Fruit fly (Drosophila melanogaster) whole organism, wandering third instar larva: ENCODE results near the gene cad.

Source experiments
- Mio ChIP-seq: sonication (Bioruptor generic); optimal IDR thresholded peaks from 2 replicates; lab custom pipeline; 2016; ENCODE audit warnings: missing biosample characterization, missing genetic modification characterization
- Sp1 ChIP-seq: fragments of 200-800 bp; sonication (Bioruptor generic); optimal IDR thresholded peaks from 3 replicates; lab custom pipeline; 2019; ENCODE audit warnings: missing biosample characterization, mild to moderate bottlenecking, missing genetic modification characterization, moderate library complexity
- foxo ChIP-seq, 2 experiments: fragments of 200-800 bp; sonication (Bioruptor generic); optimal IDR thresholded peaks; 2 replicates in 1 of 2; 3 replicates in 1 of 2; lab custom pipeline; 2016 to 2017; ENCODE audit warnings: missing biosample characterization in 2 of 2, missing genetic modification characterization in 2 of 2
- pan ChIP-seq: fragments of >200 bp; optimal IDR thresholded peaks from 2 replicates; lab custom pipeline; 2017
- psq ChIP-seq: fragments of 200-800 bp; sonication (Bioruptor generic); optimal IDR thresholded peaks from 3 replicates; lab custom pipeline; 2017; ENCODE audit warnings: missing biosample characterization, mild to moderate bottlenecking, missing genetic modification characterization, moderate library complexity

DNA sequence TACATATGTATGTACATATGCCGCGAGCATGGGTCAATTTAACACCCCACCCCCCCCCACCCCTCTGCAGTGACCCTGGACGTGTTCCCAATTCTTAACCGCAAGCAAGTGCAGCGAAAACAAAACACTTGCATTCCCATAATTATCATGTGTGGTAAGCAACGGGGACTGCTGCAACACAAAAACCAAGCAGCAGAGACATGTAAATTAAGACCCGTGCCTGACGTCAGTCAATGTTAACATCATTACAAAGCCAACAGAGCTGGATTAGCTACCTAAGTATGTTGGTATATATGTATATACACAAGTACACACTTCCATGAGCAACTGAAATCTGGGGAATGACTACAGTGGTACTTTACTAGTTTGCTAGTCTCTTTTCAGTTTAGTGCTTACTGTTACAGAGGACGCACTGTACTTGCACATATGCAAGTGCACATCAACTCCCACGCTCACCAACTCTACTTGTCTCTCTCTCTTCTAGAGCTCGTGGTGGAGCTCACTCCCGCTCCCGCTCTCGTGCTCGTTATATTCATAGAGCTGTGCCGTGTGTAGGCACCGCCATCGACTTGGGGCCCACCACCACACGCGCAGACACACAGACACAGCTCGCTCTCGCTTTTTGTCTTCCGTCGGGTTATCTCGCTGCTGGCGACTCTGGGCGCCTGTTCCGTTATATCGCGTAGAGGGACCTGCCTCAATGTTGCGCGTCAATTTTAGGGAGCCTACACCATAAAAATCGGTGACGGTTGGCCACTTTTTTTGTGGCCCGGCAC lies 50.9 kb downstream of the cad start:
- TF ChIP-seq Sp1 (GFP tag; lab: Kevin White, UChicago) = no peak
- no peak for TF ChIP-seq pan (lab: Kevin White, UChicago)
- TF ChIP-seq psq = peak; percentile 3
- no peak for TF ChIP-seq Mio (GFP tag; lab: Kevin White, UChicago)
- TF ChIP-seq foxo (GFP tag; optimal IDR thresholded peaks at IDR 0.05; lab: Kevin White, UChicago) = no peak
